Fruit fly (Drosophila melanogaster) whole organism, adult: ENCODE data around the gene CG13137.

Experiments
- CG11617 ChIP-seq: fragments of 200-800 bp; sonication (Bioruptor generic); optimal IDR thresholded peaks from 2 replicates; lab custom pipeline; 2017; ENCODE audit warnings: mild to moderate bottlenecking, missing biosample characterization, missing genetic modification reagents, missing genetic modification characterization
- CG12768 ChIP-seq: fragments of 200-800 bp; sonication (Bioruptor generic); optimal IDR thresholded peaks from 2 replicates; lab custom pipeline; 2017; ENCODE audit warnings: missing biosample characterization, missing genetic modification characterization, mild to moderate bottlenecking, moderate library complexity, missing genetic modification reagents
- CG14711 ChIP-seq: fragments of 200-800 bp; sonication (Bioruptor generic); optimal IDR thresholded peaks from 2 replicates; lab custom pipeline; 2018; ENCODE audit warnings: missing biosample characterization, mild to moderate bottlenecking, missing genetic modification characterization, moderate library complexity
- CG1620 ChIP-seq: fragments of 200-800 bp; sonication (Bioruptor generic); optimal IDR thresholded peaks from 2 replicates; lab custom pipeline; 2016; ENCODE audit warnings: missing biosample characterization, missing genetic modification characterization
- CG33017 ChIP-seq: fragments of 200-800 bp; sonication (Bioruptor generic); optimal IDR thresholded peaks from 2 replicates; lab custom pipeline; 2018; ENCODE audit warnings: missing biosample characterization, mild to moderate bottlenecking, missing genetic modification characterization, moderate library complexity
- CG5204 ChIP-seq: fragments of 200-800 bp; sonication (Bioruptor generic); optimal IDR thresholded peaks from 2 replicates; lab custom pipeline; 2016; ENCODE audit warnings: missing biosample characterization, missing genetic modification characterization
- CG7045 ChIP-seq: fragments of 200-800 bp; sonication (Bioruptor generic); optimal IDR thresholded peaks from 2 replicates; lab custom pipeline; 2017; ENCODE audit warnings: missing biosample characterization, mild to moderate bottlenecking, missing genetic modification characterization
- CG7101 ChIP-seq: fragments of 200-800 bp; sonication (Bioruptor generic); optimal IDR thresholded peaks from 2 replicates; lab custom pipeline; 2018; ENCODE audit warnings: missing biosample characterization, mild to moderate bottlenecking, missing genetic modification characterization, moderate library complexity
- Clk ChIP-seq: fragments of 200-800 bp; sonication (Bioruptor generic); optimal IDR thresholded peaks from 2 replicates; lab custom pipeline; 2017; ENCODE audit warnings: missing biosample characterization, missing genetic modification characterization
- Crg-1 ChIP-seq: fragments of 200-800 bp; sonication (Bioruptor generic); optimal IDR thresholded peaks from 2 replicates; lab custom pipeline; 2016; ENCODE audit warnings: missing biosample characterization, missing genetic modification characterization
- Hr96 ChIP-seq: fragments of 200-800 bp; sonication (Bioruptor generic); optimal IDR thresholded peaks from 2 replicates; lab custom pipeline; 2016; ENCODE audit warnings: missing biosample characterization, missing genetic modification characterization
- Mnt ChIP-seq: fragments of 200-800 bp; sonication (Bioruptor generic); optimal IDR thresholded peaks from 2 replicates; lab custom pipeline; 2016; ENCODE audit warnings: missing biosample characterization, mild to moderate bottlenecking, missing genetic modification characterization
- bab1 ChIP-seq: fragments of 200-800 bp; sonication (Bioruptor generic); optimal IDR thresholded peaks from 3 replicates; lab custom pipeline; 2019; ENCODE audit warnings: missing biosample characterization, mild to moderate bottlenecking, missing genetic modification characterization, moderate library complexity
- cic ChIP-seq: fragments of 200-800 bp; sonication (Bioruptor generic); optimal IDR thresholded peaks from 2 replicates; lab custom pipeline; 2017; ENCODE audit warnings: missing biosample characterization, mild to moderate bottlenecking, missing genetic modification characterization, moderate library complexity
- cnc ChIP-seq, 2 experiments: fragments of >200 bp; optimal IDR thresholded peaks; 2 replicates each; lab custom pipeline; 2017
- kay ChIP-seq: fragments of 200-800 bp; sonication (Bioruptor generic); peaks from one replicate; lab custom pipeline; 2016; ENCODE audit warnings: missing biosample characterization, missing genetic modification characterization, borderline replicate concordance
- ovo ChIP-seq: fragments of 200-800 bp; sonication (Bioruptor generic); optimal IDR thresholded peaks from 2 replicates; lab custom pipeline; 2016; ENCODE audit warnings: missing biosample characterization, missing genetic modification characterization
- pad ChIP-seq: fragments of 200-800 bp; sonication (Bioruptor generic); optimal IDR thresholded peaks from 3 replicates; lab custom pipeline; 2017; ENCODE audit warnings: missing biosample characterization, missing genetic modification characterization, mild to moderate bottlenecking, moderate library complexity, missing genetic modification reagents
- tj ChIP-seq: fragments of 200-800 bp; sonication (Bioruptor generic); optimal IDR thresholded peaks from 3 replicates; lab custom pipeline; 2017; ENCODE audit warnings: missing biosample characterization, mild to moderate bottlenecking, missing genetic modification characterization, moderate library complexity
- toe ChIP-seq: fragments of 200-800 bp; sonication (Bioruptor generic); optimal IDR thresholded peaks from 2 replicates; lab custom pipeline; 2016; ENCODE audit warnings: missing biosample characterization, missing genetic modification characterization

The CG13137 gene

DNA sequence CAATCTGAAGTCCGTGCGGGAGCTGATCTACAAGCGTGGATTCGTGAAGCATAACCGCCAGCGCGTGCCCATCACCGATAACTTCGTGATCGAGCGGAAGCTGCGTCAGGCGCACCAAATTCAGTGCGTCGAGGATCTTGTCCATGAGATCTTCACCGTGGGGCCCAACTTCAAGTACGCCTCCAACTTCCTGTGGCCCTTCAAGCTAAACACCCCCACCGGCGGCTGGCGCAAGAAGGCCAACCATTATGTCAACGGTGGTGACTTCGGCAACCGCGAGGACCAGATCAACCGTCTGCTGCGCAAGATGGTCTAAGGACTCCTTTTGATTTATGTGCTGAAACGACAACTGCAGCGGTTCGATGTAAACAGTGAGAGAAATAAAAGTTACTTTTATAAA is 29.2 kb downstream of the CG13137 start:
- TF ChIP-seq CG7101: no peak
- no peak for TF ChIP-seq CG11617 (GFP tag; lab: Kevin White, UChicago)
- no peak for TF ChIP-seq CG33017 (tag; lab: Kevin White, UChicago)

DNA sequence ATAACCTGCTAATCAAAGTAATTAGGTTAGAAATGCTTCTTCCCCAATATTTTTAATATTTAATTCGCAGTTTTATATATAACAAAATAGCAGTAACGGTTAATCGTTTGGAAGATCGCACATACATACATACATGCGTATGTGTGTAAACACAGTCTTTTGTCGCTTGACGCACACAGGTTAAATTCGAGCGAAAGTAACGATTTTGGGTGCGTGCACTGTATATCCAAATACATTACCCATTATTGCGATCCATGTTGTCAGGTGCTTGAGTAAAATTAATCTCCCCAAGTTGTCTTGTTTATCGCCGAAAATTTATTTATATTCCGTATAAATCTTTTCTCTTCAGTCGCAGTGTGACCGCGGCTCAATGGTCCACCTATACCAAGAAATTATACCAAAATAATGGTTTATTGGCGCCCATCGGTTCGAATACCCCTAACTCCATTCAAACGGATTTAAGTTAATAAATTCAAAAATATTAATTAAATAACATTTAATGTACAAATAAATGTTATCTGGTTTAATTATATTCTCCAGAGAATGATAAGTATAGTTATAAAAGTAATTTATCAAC is 31.5 kb downstream of the CG13137 start, which contains the start of gene CG34159:
CG34159 (minus strand) TSS at position 385 of the 577 bp plus-strand sequence.
- TF ChIP-seq ovo (GFP tag; lab: Kevin White, UChicago) (peak; percentile 73), bab1 (GFP tag; lab: Kevin White, UChicago) (peak; percentile 42), toe (GFP tag; lab: Kevin White, UChicago) (no peak)

DNA sequence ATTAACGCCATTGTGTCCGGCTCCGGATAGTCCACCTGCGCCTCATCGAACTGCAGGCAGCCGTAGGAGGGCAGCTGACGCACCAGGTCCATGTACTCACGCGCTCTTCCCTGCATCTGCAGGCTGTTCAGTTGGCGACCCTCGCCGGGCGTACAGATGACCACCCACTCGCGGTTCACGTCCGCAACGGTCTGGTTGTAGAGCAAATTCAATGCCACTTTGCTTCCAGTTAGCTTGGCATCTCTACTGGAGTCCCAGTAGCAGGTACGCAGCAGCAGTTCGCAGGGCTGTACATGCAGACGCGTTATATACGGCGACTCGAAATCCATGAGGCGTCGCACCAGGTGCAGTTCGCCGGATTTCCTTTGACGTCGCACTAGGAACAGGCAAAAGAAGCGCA is 33.4 kb downstream of the CG13137 start:
- no peak for TF ChIP-seq CG5204 (GFP tag; lab: Kevin White, UChicago)

DNA sequence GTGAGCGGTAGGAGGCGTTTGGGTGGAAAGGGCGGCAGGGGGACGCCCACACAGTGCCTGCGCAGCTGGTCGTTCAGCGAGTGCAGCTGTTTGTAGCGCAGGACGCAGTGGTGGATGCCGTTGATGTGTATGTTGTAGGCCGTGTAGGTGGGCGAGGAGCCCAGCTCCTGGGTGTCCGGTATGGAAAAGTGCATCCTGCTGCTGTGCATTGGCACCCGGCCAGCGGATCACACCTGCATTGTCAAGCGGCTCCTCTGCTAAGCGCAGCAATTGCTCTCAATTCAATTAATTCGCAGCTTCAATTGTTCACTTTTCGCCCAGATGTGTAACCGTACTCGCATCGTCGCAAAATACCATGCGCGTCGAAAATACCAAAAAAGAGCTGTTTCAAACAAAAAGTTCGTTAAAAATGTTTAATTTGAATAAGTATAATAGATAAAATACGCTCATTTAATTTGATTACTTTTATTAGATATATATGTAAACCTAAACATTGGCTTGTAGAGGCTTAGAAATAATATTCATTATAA is 34.2 kb downstream of the CG13137 start, which contains the start of gene Snx17:
Snx17 (minus strand) TSS at position 329 of the 530 bp plus-strand sequence.
- TF ChIP-seq CG12768 (no peak), tj (GFP tag; lab: Kevin White, UChicago) (no peak), toe (GFP tag; lab: Kevin White, UChicago) (no peak), CG33017 (tag; lab: Kevin White, UChicago) (no peak), CG14711 (no peak), CG7045 (GFP tag; lab: Kevin White, UChicago) (no peak), CG5204 (GFP tag; lab: Kevin White, UChicago) (no peak), Mnt (GFP tag; lab: Kevin White, UChicago) (no peak), pad (GFP tag; lab: Kevin White, UChicago) (no peak), bab1 (GFP tag; lab: Kevin White, UChicago) (no peak), cic (GFP tag; lab: Kevin White, UChicago) (no peak), ovo (GFP tag; lab: Kevin White, UChicago) (no peak), Crg-1 (GFP tag; lab: Kevin White, UChicago) (no peak), cnc (optimal IDR thresholded peaks at IDR 0.05; lab: Kevin White, UChicago) (no peak)

DNA sequence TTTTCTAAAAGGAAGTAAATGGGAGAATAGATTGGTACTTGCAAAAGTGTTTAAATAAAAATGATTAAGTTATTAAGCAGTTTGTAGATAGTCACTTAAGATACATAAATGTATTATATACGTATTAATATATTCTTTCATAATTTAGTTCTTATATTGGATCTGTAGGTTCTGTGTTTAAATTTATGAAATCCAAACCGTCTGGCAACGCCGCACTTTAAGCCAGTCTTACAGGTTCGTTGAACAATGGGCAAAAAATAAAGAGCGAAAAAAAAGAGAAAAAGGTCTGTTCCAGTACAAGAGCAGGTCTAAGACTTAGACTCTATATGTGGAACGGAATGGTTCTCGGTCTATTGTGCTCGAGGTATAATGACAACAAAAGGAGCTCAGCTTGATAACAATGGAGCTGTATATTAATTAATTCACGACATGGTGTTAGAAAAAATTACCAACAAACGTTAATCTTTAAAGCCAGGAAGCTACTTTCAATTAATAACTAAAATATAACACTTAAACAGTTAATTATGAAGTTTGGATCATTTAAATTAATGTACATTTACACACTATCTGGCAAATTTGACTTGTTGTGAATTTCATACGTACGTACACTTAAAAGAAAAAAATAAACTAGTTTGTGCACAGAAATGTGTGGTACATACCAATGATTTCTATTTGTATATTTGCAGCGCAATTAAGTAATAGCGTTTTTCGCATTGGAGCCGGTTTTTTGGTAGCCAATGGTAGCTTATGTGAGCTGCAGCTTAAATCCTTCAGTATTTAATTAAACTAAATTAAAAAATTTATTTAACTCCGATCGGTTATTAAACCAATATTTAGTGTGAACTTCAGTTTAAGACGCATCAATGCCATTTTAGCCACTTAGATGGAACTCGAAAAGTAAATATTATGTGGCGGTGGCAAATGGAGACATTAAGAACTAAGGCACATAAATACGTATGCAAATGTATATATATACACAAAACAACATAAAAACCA is 36.6 kb downstream of the CG13137 start, which contains the start of gene CG5731:
CG5731 (minus strand) TSS at position 946 of the 996 bp plus-strand sequence.
- no peak for TF ChIP-seq CG1620
- TF ChIP-seq CG14711: no peak
- no peak for TF ChIP-seq CG5204 (GFP tag; lab: Kevin White, UChicago)
- no peak for TF ChIP-seq ovo (GFP tag; lab: Kevin White, UChicago)
- peak; percentile 76 for TF ChIP-seq kay
- no peak for TF ChIP-seq Mnt (GFP tag; lab: Kevin White, UChicago)

DNA sequence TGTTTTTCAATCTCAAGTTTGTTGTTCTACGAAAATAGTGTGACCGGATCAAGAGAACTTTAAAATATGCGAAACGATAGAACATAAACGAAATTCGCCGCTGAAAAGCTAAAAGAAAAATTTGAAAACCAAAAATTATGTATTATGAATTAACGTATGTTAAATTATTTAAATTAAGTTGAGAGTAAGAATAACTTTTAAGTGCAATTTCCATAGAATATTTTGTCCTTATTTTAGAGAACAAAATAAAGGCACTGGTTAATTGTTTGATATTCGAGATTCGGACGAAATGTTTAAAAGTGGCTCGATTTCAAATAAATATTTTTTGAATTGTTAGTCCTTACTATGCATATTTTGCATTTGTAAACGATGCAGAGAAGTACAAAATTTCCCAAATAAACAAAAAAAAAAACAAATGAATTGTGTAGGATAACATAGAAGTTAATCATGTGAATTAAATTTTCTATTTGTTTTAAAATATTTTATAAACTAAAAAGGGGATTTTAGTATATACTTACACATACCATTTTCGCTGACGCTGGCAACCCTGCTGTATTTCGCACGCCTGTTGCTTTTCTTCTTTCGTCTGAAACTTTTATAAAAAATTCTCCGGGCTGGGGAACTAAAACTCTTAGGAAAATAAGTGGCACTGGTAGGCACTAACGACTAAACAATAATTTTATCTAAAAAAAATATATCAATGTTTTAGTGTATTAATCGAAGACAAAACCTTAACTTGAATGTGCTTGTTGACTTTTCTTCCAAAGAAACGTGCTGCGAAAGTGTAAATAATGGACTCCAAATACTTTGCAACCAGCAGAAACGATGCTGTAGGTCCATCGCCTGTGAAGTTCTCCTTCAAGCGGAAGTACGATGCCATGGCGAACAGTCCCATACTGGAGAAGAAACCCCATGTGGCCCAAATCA is 38.4 kb downstream of the CG13137 start, which contains the start of the genes CG5727 and ath:
CG5727 (minus strand) TSS at position 51 of the 927 bp plus-strand sequence.
ath (plus strand) TSS at position 513 of the 927 bp plus-strand sequence.
- TF ChIP-seq cic (GFP tag; lab: Kevin White, UChicago): no peak
- no peak for TF ChIP-seq Hr96
- peak; percentile 85 for TF ChIP-seq CG14711
- no peak for TF ChIP-seq Clk (GFP tag; lab: Kevin White, UChicago)
- TF ChIP-seq CG7101: no peak
- TF ChIP-seq CG7045 (GFP tag; lab: Kevin White, UChicago): peak; percentile 17
- no peak for TF ChIP-seq CG5204 (GFP tag; lab: Kevin White, UChicago)
- TF ChIP-seq CG33017 (tag; lab: Kevin White, UChicago): no peak
- no peak for TF ChIP-seq ovo (GFP tag; lab: Kevin White, UChicago)
- TF ChIP-seq Crg-1 (GFP tag; lab: Kevin White, UChicago): peak; percentile 11
- TF ChIP-seq toe (GFP tag; lab: Kevin White, UChicago): no peak
- TF ChIP-seq tj (GFP tag; lab: Kevin White, UChicago): no peak
- TF ChIP-seq cnc (optimal IDR thresholded peaks at IDR 0.05; lab: Kevin White, UChicago): no peak
- no peak for TF ChIP-seq CG12768
- no peak for TF ChIP-seq pad (GFP tag; lab: Kevin White, UChicago)
- TF ChIP-seq kay: peak; percentile 67
- TF ChIP-seq CG1620: peak; percentile 11
- TF ChIP-seq Mnt (GFP tag; lab: Kevin White, UChicago): peak; percentile 15
- TF ChIP-seq CG11617 (GFP tag; lab: Kevin White, UChicago): peak; percentile 21
- TF ChIP-seq bab1 (GFP tag; lab: Kevin White, UChicago): no peak
